Fruit fly (Drosophila melanogaster) whole organism, embryonic: ENCODE measurements around the gene CG8673.

Experiments
- Atf-2 ChIP-seq: fragments of 200-800 bp; sonication (Bioruptor generic); optimal IDR thresholded peaks from 2 replicates; lab custom pipeline; 2016; ENCODE audit warnings: missing biosample characterization, missing genetic modification characterization
- Atf3 ChIP-seq: fragments of 200-800 bp; sonication (Bioruptor generic); optimal IDR thresholded peaks from 3 replicates; lab custom pipeline; 2016; ENCODE audit warnings: missing biosample characterization, missing genetic modification characterization
- Bteb2 ChIP-seq: fragments of 200-800 bp; sonication (Bioruptor generic); optimal IDR thresholded peaks from 2 replicates; lab custom pipeline; 2016; ENCODE audit warnings: missing biosample characterization, missing genetic modification characterization
- CG11093 ChIP-seq: fragments of 200-800 bp; sonication (Bioruptor generic); IDR thresholded peaks from 3 replicates; pipeline ENCODE4 v1.3.6; 2022; ENCODE audit warnings: missing biosample characterization, missing genetic modification characterization
- CG11504 ChIP-seq: fragments of 200-800 bp; sonication (Bioruptor generic); optimal IDR thresholded peaks from 3 replicates; lab custom pipeline; 2019; ENCODE audit warnings: missing biosample characterization, mild to moderate bottlenecking, missing genetic modification characterization, moderate library complexity
- CG12071 ChIP-seq: fragments of 200-800 bp; sonication (Bioruptor generic); optimal IDR thresholded peaks from 3 replicates; lab custom pipeline; 2018; ENCODE audit warnings: missing biosample characterization, mild to moderate bottlenecking, missing genetic modification characterization
- CG12299 ChIP-seq: fragments of 200-800 bp; sonication (Bioruptor generic); optimal IDR thresholded peaks from 2 replicates; lab custom pipeline; 2018; ENCODE audit warnings: missing biosample characterization, mild to moderate bottlenecking, missing genetic modification characterization
- CG12942 ChIP-seq: fragments of 200-800 bp; sonication (Bioruptor generic); optimal IDR thresholded peaks from 3 replicates; lab custom pipeline; 2016; ENCODE audit warnings: missing biosample characterization, missing genetic modification characterization
- CG15514 ChIP-seq: fragments of 200-800 bp; sonication (Bioruptor generic); optimal IDR thresholded peaks from 3 replicates; lab custom pipeline; 2017; ENCODE audit warnings: missing biosample characterization, missing genetic modification characterization, mild to moderate bottlenecking, moderate library complexity, missing genetic modification reagents
- CG16815 ChIP-seq: fragments of 200-800 bp; sonication (Bioruptor generic); optimal IDR thresholded peaks from 3 replicates; lab custom pipeline; 2017; ENCODE audit warnings: missing biosample characterization, mild to moderate bottlenecking, missing genetic modification characterization
- CG17361 ChIP-seq: fragments of 200-800 bp; sonication (Bioruptor generic); IDR thresholded peaks from 3 replicates; pipeline ENCODE4 v1.3.6; 2022; ENCODE audit warnings: missing biosample characterization, missing genetic modification characterization
- CG18619 ChIP-seq: fragments of 200-800 bp; sonication (Bioruptor generic); optimal IDR thresholded peaks from 3 replicates; lab custom pipeline; 2017; ENCODE audit warnings: missing biosample characterization, mild to moderate bottlenecking, missing genetic modification characterization
- CG30431 ChIP-seq: fragments of 200-800 bp; sonication (Bioruptor generic); optimal IDR thresholded peaks from 2 replicates; lab custom pipeline; 2017; ENCODE audit warnings: missing biosample characterization, missing genetic modification characterization
- CG31388 ChIP-seq: fragments of 200-800 bp; sonication (Bioruptor generic); optimal IDR thresholded peaks from 2 replicates; lab custom pipeline; 2016; ENCODE audit warnings: missing biosample characterization, missing genetic modification characterization
- CG3995 ChIP-seq: fragments of 200-800 bp; sonication (Bioruptor generic); optimal IDR thresholded peaks from 3 replicates; lab custom pipeline; 2016; ENCODE audit warnings: missing biosample characterization, missing genetic modification characterization
- CG4282 ChIP-seq: fragments of 200-800 bp; sonication (Bioruptor generic); optimal IDR thresholded peaks from 2 replicates; lab custom pipeline; 2016; ENCODE audit warnings: missing biosample characterization, missing genetic modification characterization
- CG6683 ChIP-seq: fragments of 200-800 bp; sonication (Bioruptor generic); optimal IDR thresholded peaks from 2 replicates; lab custom pipeline; 2017; ENCODE audit warnings: missing biosample characterization, mild to moderate bottlenecking, missing genetic modification characterization, missing genetic modification reagents
- CG8089 ChIP-seq: fragments of 200-800 bp; sonication (Bioruptor generic); optimal IDR thresholded peaks from 3 replicates; lab custom pipeline; 2016; ENCODE audit warnings: missing biosample characterization, missing genetic modification characterization
- CG8359 ChIP-seq: fragments of 200-800 bp; sonication (Bioruptor generic); optimal IDR thresholded peaks from 2 replicates; lab custom pipeline; 2017; ENCODE audit warnings: missing biosample characterization, mild to moderate bottlenecking, missing genetic modification characterization, borderline replicate concordance
- CG9932 ChIP-seq: fragments of 200-800 bp; sonication (Bioruptor generic); IDR thresholded peaks from 2 replicates; pipeline ENCODE4 v1.3.6; 2022; ENCODE audit warnings: missing biosample characterization, missing genetic modification characterization
- Deaf1 ChIP-seq: fragments of 200-800 bp; optimal IDR thresholded peaks from 3 replicates; lab custom pipeline; 2019; ENCODE audit warnings: missing biosample characterization, mild to moderate bottlenecking, missing genetic modification characterization, moderate library complexity
- Dek ChIP-seq: fragments of 200-800 bp; sonication (Bioruptor generic); optimal IDR thresholded peaks from 3 replicates; lab custom pipeline; 2019; ENCODE audit warnings: missing biosample characterization, mild to moderate bottlenecking, missing genetic modification characterization, moderate library complexity
- Dfd ChIP-seq, 2 experiments: fragments of >200 bp; optimal IDR thresholded peaks; 2 replicates each; lab custom pipeline; 2017; ENCODE audit warnings: missing biosample characterization in 2 of 2, missing genetic modification characterization in 2 of 2
- Hr3 ChIP-seq: fragments of 200-800 bp; sonication (Bioruptor generic); optimal IDR thresholded peaks from 3 replicates; lab custom pipeline; 2016; ENCODE audit warnings: missing biosample characterization, missing genetic modification characterization
- Hr51 ChIP-seq, 2 experiments: fragments of 200-800 bp; sonication (Bioruptor generic); optimal IDR thresholded peaks; 2 replicates in 1 of 2; 3 replicates in 1 of 2; lab custom pipeline; 2016 to 2018; ENCODE audit warnings: missing biosample characterization in 2 of 2, missing genetic modification characterization in 2 of 2, mild to moderate bottlenecking in 1 of 2, moderate library complexity in 1 of 2
- NC2α ChIP-seq: fragments of 200-800 bp; sonication (Bioruptor generic); optimal IDR thresholded peaks from 2 replicates; lab custom pipeline; 2016; ENCODE audit warnings: missing biosample characterization, missing genetic modification characterization
- Nf-YC ChIP-seq: fragments of 200-800 bp; optimal IDR thresholded peaks from 3 replicates; lab custom pipeline; 2019; ENCODE audit warnings: missing biosample characterization, mild to moderate bottlenecking, missing genetic modification characterization, moderate library complexity
- Optix ChIP-seq: fragments of 200-800 bp; sonication (Bioruptor generic); IDR thresholded peaks from 3 replicates; pipeline ENCODE4 v1.3.6; 2022; ENCODE audit warnings: missing biosample characterization, missing genetic modification characterization
- Pdp1 ChIP-seq, 2 experiments: fragments of 200-800 bp; sonication (Bioruptor generic); optimal IDR thresholded peaks; 3 replicates each; lab custom pipeline; 2016; ENCODE audit warnings: missing biosample characterization in 2 of 2, missing genetic modification characterization in 2 of 2, mild to moderate bottlenecking in 1 of 2, moderate library complexity in 1 of 2
- Poxn ChIP-seq: fragments of 200-800 bp; sonication (Bioruptor generic); IDR thresholded peaks from 2 replicates; pipeline ENCODE4 v1.3.6; 2022; ENCODE audit warnings: missing biosample characterization, missing genetic modification characterization
- Usf ChIP-seq: fragments of 200-800 bp; sonication (Bioruptor generic); optimal IDR thresholded peaks from 2 replicates; lab custom pipeline; 2017; ENCODE audit warnings: missing genotype, missing biosample characterization, missing genetic modification characterization
- Xbp1 ChIP-seq: fragments of 200-800 bp; sonication (Bioruptor generic); optimal IDR thresholded peaks from 3 replicates; lab custom pipeline; 2016; ENCODE audit warnings: missing biosample characterization, mild to moderate bottlenecking, missing genetic modification characterization
- YL-1 ChIP-seq: fragments of 200-800 bp; sonication (Bioruptor generic); optimal IDR thresholded peaks from 3 replicates; lab custom pipeline; 2017; ENCODE audit warnings: missing biosample characterization, mild to moderate bottlenecking, missing genetic modification characterization
- ci ChIP-seq: fragments of 200-800 bp; sonication (Bioruptor generic); IDR thresholded peaks from 3 replicates; pipeline ENCODE4 v1.3.6; 2022; ENCODE audit warnings: missing biosample characterization, missing genetic modification characterization
- crol ChIP-seq: fragments of 200-800 bp; sonication (Bioruptor generic); IDR thresholded peaks from 2 replicates; pipeline ENCODE4 v1.3.6; 2022; ENCODE audit warnings: missing biosample characterization, missing genetic modification characterization
- dan ChIP-seq: fragments of 200-800 bp; sonication (Bioruptor generic); IDR thresholded peaks from 2 replicates; pipeline ENCODE4 v1.3.6; 2022; ENCODE audit warnings: missing biosample characterization, missing genetic modification characterization
- dmrt99B ChIP-seq: fragments of 200-800 bp; sonication (Bioruptor generic); optimal IDR thresholded peaks from 2 replicates; lab custom pipeline; 2018; ENCODE audit warnings: missing biosample characterization, mild to moderate bottlenecking, missing genetic modification characterization, moderate library complexity
- emc ChIP-seq: fragments of 200-800 bp; sonication (Bioruptor generic); optimal IDR thresholded peaks from 2 replicates; lab custom pipeline; 2016; ENCODE audit warnings: missing biosample characterization, missing genetic modification characterization
- exex ChIP-seq: fragments of 200-800 bp; sonication (Bioruptor generic); optimal IDR thresholded peaks from 4 replicates; lab custom pipeline; 2018; ENCODE audit warnings: missing biosample characterization, mild to moderate bottlenecking, missing genetic modification characterization, moderate library complexity
- fd64A ChIP-seq: fragments of 200-800 bp; sonication (Bioruptor generic); optimal IDR thresholded peaks from 3 replicates; lab custom pipeline; 2018; ENCODE audit warnings: missing biosample characterization, mild to moderate bottlenecking, missing genetic modification characterization
- ken ChIP-seq: fragments of 200-800 bp; sonication (Bioruptor generic); IDR thresholded peaks from 3 replicates; pipeline ENCODE4 v1.3.6; 2022; ENCODE audit warnings: missing biosample characterization, missing genetic modification characterization
- lab ChIP-seq: fragments of 200-800 bp; sonication (Bioruptor generic); optimal IDR thresholded peaks from 3 replicates; lab custom pipeline; 2017; ENCODE audit warnings: missing biosample characterization, missing genetic modification characterization, mild to moderate bottlenecking, moderate library complexity, missing genetic modification reagents
- lola ChIP-seq, 3 experiments: fragments of >200 bp in 2 of 3; fragments of 200-800 bp in 1 of 3; sonication (Bioruptor generic) in 1 of 3; optimal IDR thresholded peaks; 2 replicates each; lab custom pipeline; 2017 to 2019; ENCODE audit warnings: missing biosample characterization in 3 of 3, missing genetic modification characterization in 3 of 3, mild to moderate bottlenecking in 1 of 3, moderate library complexity in 1 of 3
- maf-S ChIP-seq: fragments of 200-800 bp; sonication (Bioruptor generic); optimal IDR thresholded peaks from 2 replicates; lab custom pipeline; 2016; ENCODE audit warnings: missing biosample characterization, missing genetic modification characterization
- nau ChIP-seq: fragments of 200-800 bp; sonication (Bioruptor generic); optimal IDR thresholded peaks from 3 replicates; lab custom pipeline; 2017; ENCODE audit warnings: missing biosample characterization, mild to moderate bottlenecking, missing genetic modification characterization, missing genetic modification reagents
- nmo ChIP-seq: fragments of 200-800 bp; sonication (Bioruptor generic); optimal IDR thresholded peaks from 2 replicates; lab custom pipeline; 2018; ENCODE audit warnings: missing biosample characterization, mild to moderate bottlenecking, missing genetic modification characterization, moderate library complexity
- tin ChIP-seq: fragments of 200-800 bp; sonication (Bioruptor generic); optimal IDR thresholded peaks from 3 replicates; lab custom pipeline; 2016; ENCODE audit warnings: missing biosample characterization, missing genetic modification characterization
- unc-4 ChIP-seq: fragments of 200-800 bp; sonication (Bioruptor generic); IDR thresholded peaks from 2 replicates; pipeline ENCODE4 v1.3.6; 2022; ENCODE audit warnings: missing biosample characterization, missing genetic modification characterization; ENCODE audit not compliant: partially characterized antibody
- wek ChIP-seq: fragments of 200-800 bp; sonication (Bioruptor generic); optimal IDR thresholded peaks from 3 replicates; lab custom pipeline; 2018; ENCODE audit warnings: missing biosample characterization, mild to moderate bottlenecking, missing genetic modification characterization, moderate library complexity
- wor ChIP-seq: fragments of 200-800 bp; sonication (Bioruptor generic); IDR thresholded peaks from 2 replicates; pipeline ENCODE4 v1.3.6; 2022; ENCODE audit warnings: missing biosample characterization, missing genetic modification characterization

CG8673 gene

DNA sequence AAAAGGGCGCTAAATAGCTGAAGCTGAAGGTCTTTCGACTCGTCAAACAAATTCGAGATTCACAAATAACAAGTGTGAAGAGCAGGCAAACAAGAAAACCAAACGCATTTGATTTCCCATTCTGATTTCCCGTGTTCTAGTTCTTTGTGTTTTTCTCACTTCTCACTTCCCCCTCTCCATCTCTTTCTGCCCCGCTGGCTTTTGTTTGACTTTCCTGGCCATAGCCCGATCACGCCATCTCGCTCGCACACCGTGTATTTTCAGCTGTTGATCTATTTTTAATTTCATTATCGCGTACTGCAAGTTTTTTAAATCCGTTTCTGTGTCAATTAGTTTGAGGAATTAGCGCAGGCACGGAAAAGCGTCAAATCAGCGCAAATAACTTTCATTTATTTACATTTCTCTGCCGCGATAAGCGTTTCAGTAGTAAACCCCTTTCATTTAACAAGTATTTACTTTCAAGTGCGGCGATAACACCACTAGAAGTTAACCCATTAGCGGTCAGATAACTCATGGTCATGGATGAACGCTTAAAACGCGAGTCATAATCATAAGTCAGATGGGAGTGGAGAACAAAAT is 39.5 kb downstream of the CG8673 start (continued):
- TF ChIP-seq Hr51 (GFP tag; optimal IDR thresholded peaks at IDR 0.05; lab: Kevin White, UChicago) (no peak), CG9932 (GFP tag; lab: Robert Waterston, UW) (no peak), CG11504 (tag; lab: Kevin White, UChicago) (no peak), CG12299 (no peak), CG12942 (no peak), CG8089 (GFP tag; lab: Kevin White, UChicago) (no peak), CG31388 (GFP tag; lab: Kevin White, UChicago) (no peak), NC2α (no peak), CG15514 (GFP tag; lab: Kevin White, UChicago) (peak; percentile 12), crol (GFP tag; lab: Robert Waterston, UW) (peak; percentile 72), Usf (GFP tag; lab: Kevin White, UChicago) (no peak), Deaf1 (tag; lab: Kevin White, UChicago) (no peak), YL-1 (no peak), lab (peak; percentile 3), tin (GFP tag; lab: Kevin White, UChicago) (no peak), CG16815 (GFP tag; lab: Kevin White, UChicago) (no peak), Poxn (no peak), ken (GFP tag; lab: Robert Waterston, UW) (no peak), Xbp1 (no peak), lola (GFP tag; optimal IDR thresholded peaks at IDR 0.05; lab: Kevin White, UChicago) (no peak), CG17361 (GFP tag; lab: Robert Waterston, UW) (no peak), CG8359 (GFP tag; lab: Kevin White, UChicago) (no peak), Pdp1 (GFP tag; optimal IDR thresholded peaks at IDR 0.05; lab: Kevin White, UChicago) (no peak), ci (GFP tag; lab: Robert Waterston, UW) (no peak; the same call in 2 of the 3 replicates), Hr3 (GFP tag; lab: Kevin White, UChicago) (no peak), wek (GFP tag; lab: Kevin White, UChicago) (peak; percentile 15), nau (GFP tag; lab: Kevin White, UChicago) (no peak), CG30431 (GFP tag; lab: Kevin White, UChicago) (no peak), dmrt99B (tag; lab: Kevin White, UChicago) (no peak), maf-S (GFP tag; lab: Kevin White, UChicago) (no peak), unc-4 (GFP tag; lab: Robert Waterston, UW) (no peak), CG12071 (no peak), Nf-YC (tag; lab: Kevin White, UChicago) (no peak), exex (tag; lab: Kevin White, UChicago) (peak; percentile 46), Dek (no peak), emc (no peak), Bteb2 (GFP tag; lab: Kevin White, UChicago) (no peak), CG18619 (GFP tag; lab: Kevin White, UChicago) (no peak), dan (no peak), fd64A (GFP tag; lab: Kevin White, UChicago) (no peak), Atf3 (GFP tag; lab: Kevin White, UChicago) (no peak), Atf-2 (GFP tag; lab: Kevin White, UChicago) (no peak), CG3995 (GFP tag; lab: Kevin White, UChicago) (no peak), Dfd (GFP tag; optimal IDR thresholded peaks at IDR 0.05; lab: Kevin White, UChicago) (no peak), CG6683 (GFP tag; lab: Kevin White, UChicago) (no peak), CG11093 (no peak), wor (GFP tag; lab: Robert Waterston, UW) (no peak), CG4282 (no peak), nmo (GFP tag; lab: Kevin White, UChicago) (no peak), Optix (GFP tag; lab: Robert Waterston, UW) (no peak)
